Worm (Caenorhabditis elegans) whole organism, late embryonic: ENCODE data around the gene T04A8.7.

Experiments
- K02D7.2 ChIP-seq: sonication (generic microtip); optimal IDR thresholded peaks from 2 replicates; lab custom pipeline; 2017; ENCODE audit warnings: mild to moderate bottlenecking, missing genetic modification characterization, missing compliant biosample characterization
- T23F11.4 ChIP-seq: fragments of 200-800 bp; sonication (Bioruptor generic); optimal IDR thresholded peaks from 2 replicates; lab custom pipeline; 2018; ENCODE audit warnings: mild to moderate bottlenecking, missing genetic modification characterization, missing compliant biosample characterization
- Y22D7AL.16 ChIP-seq: sonication (generic microtip); optimal IDR thresholded peaks from 2 replicates; lab custom pipeline; 2016; ENCODE audit warnings: missing genetic modification characterization, missing compliant biosample characterization
- ama-1 ChIP-seq: fragments of 150-350 bp; optimal IDR thresholded peaks from 2 replicates; lab custom pipeline; 2014
- ceh-18 ChIP-seq: sonication (generic microtip); optimal IDR thresholded peaks from 2 replicates; lab custom pipeline; 2016; ENCODE audit warnings: missing genetic modification characterization, missing compliant biosample characterization
- ceh-19 ChIP-seq: fragments of 200-800 bp; sonication (Bioruptor generic); optimal IDR thresholded peaks from 2 replicates; lab custom pipeline; 2018; ENCODE audit warnings: mild to moderate bottlenecking, missing genetic modification characterization, missing compliant biosample characterization
- ceh-24 ChIP-seq: sonication (generic microtip); optimal IDR thresholded peaks from 2 replicates; lab custom pipeline; 2016; ENCODE audit warnings: mild to moderate bottlenecking, missing genetic modification characterization, missing compliant biosample characterization
- ceh-34 ChIP-seq: sonication (generic microtip); optimal IDR thresholded peaks from 2 replicates; lab custom pipeline; 2016; ENCODE audit warnings: mild to moderate bottlenecking, missing genetic modification characterization, missing compliant biosample characterization
- ceh-9 ChIP-seq: sonication (generic microtip); optimal IDR thresholded peaks from 2 replicates; lab custom pipeline; 2016; ENCODE audit warnings: mild to moderate bottlenecking, missing genetic modification characterization, inconsistent platforms, missing compliant biosample characterization
- dmd-4 ChIP-seq: sonication (generic microtip); optimal IDR thresholded peaks from 2 replicates; lab custom pipeline; 2016; ENCODE audit warnings: borderline replicate concordance, missing genetic modification characterization, missing compliant biosample characterization
- elt-2 ChIP-seq: sonication (generic microtip); optimal IDR thresholded peaks from 2 replicates; lab custom pipeline; 2016; ENCODE audit warnings: missing genetic modification reagents, missing genetic modification characterization, missing compliant biosample characterization
- elt-4 ChIP-seq: sonication (generic microtip); optimal IDR thresholded peaks from 2 replicates; lab custom pipeline; 2016; ENCODE audit warnings: missing genetic modification characterization, missing compliant biosample characterization
- eyg-1 ChIP-seq: sonication (generic microtip); optimal IDR thresholded peaks from 2 replicates; lab custom pipeline; 2016; ENCODE audit warnings: missing genotype, missing genetic modification characterization, missing compliant biosample characterization
- fax-1 ChIP-seq: sonication (generic microtip); optimal IDR thresholded peaks from 2 replicates; lab custom pipeline; 2016; ENCODE audit warnings: missing genotype, missing genetic modification characterization, missing compliant biosample characterization
- gmeb-2 ChIP-seq: sonication (generic microtip); optimal IDR thresholded peaks from 2 replicates; lab custom pipeline; 2016; ENCODE audit warnings: missing genetic modification characterization, inconsistent platforms, missing compliant biosample characterization
- hlh-13 ChIP-seq: fragments of 200-800 bp; sonication (Bioruptor generic); optimal IDR thresholded peaks from 2 replicates; lab custom pipeline; 2018; ENCODE audit warnings: mild to moderate bottlenecking, missing genetic modification characterization, missing compliant biosample characterization
- hlh-30 ChIP-seq: sonication (generic microtip); optimal IDR thresholded peaks from 2 replicates; lab custom pipeline; 2017; ENCODE audit warnings: antibody characterized with exemption, missing genetic modification characterization, missing compliant biosample characterization; ENCODE audit not compliant: insufficient read depth
- hlh-6 ChIP-seq: sonication (generic microtip); optimal IDR thresholded peaks from 2 replicates; lab custom pipeline; 2016; ENCODE audit warnings: missing genotype, missing genetic modification characterization, missing compliant biosample characterization
- lin-11 ChIP-seq: fragments of 200-800 bp; sonication (Bioruptor generic); optimal IDR thresholded peaks from 2 replicates; lab custom pipeline; 2018; ENCODE audit warnings: mild to moderate bottlenecking, missing genetic modification characterization, missing compliant biosample characterization
- madf-2 ChIP-seq: sonication (generic microtip); optimal IDR thresholded peaks from 2 replicates; lab custom pipeline; 2017; ENCODE audit warnings: missing genetic modification characterization, missing compliant biosample characterization
- nfya-1 ChIP-seq: sonication (generic microtip); optimal IDR thresholded peaks from 2 replicates; lab custom pipeline; 2017; ENCODE audit warnings: missing genetic modification characterization, mild to moderate bottlenecking, missing compliant biosample characterization, antibody characterized with exemption, moderate library complexity
- npax-4 ChIP-seq: sonication (generic microtip); optimal IDR thresholded peaks from 2 replicates; lab custom pipeline; 2016; ENCODE audit warnings: missing genetic modification characterization, missing compliant biosample characterization
- odd-2 ChIP-seq: sonication (generic microtip); optimal IDR thresholded peaks from 2 replicates; lab custom pipeline; 2017; ENCODE audit warnings: antibody characterized with exemption, mild to moderate bottlenecking, missing genetic modification characterization, missing compliant biosample characterization
- pat-9 ChIP-seq: fragments of 200-800 bp; sonication (Bioruptor generic); optimal IDR thresholded peaks from 2 replicates; lab custom pipeline; 2018; ENCODE audit warnings: mild to moderate bottlenecking, missing genetic modification characterization, moderate library complexity, missing compliant biosample characterization
- pha-4 ChIP-seq: fragments of 150-350 bp; optimal IDR thresholded peaks from 2 replicates; lab custom pipeline; 2018; ENCODE audit warnings: missing biosample characterization, missing genetic modification reagents, missing genetic modification characterization
- pqm-1 ChIP-seq: sonication (generic microtip); optimal IDR thresholded peaks from 2 replicates; lab custom pipeline; 2016; ENCODE audit warnings: missing genetic modification characterization, missing compliant biosample characterization
- pros-1 ChIP-seq: fragments of 150-350 bp; optimal IDR thresholded peaks from 2 replicates; lab custom pipeline; 2014; ENCODE audit warnings: missing biosample characterization, missing genetic modification reagents, missing genetic modification characterization
- ref-2 ChIP-seq: sonication (generic microtip); optimal IDR thresholded peaks from 2 replicates; lab custom pipeline; 2016; ENCODE audit warnings: missing genetic modification characterization, missing compliant biosample characterization
- sdc-2 ChIP-seq: sonication (generic microtip); optimal IDR thresholded peaks from 2 replicates; lab custom pipeline; 2016; ENCODE audit warnings: missing genotype, missing genetic modification characterization, missing compliant biosample characterization
- sox-2 ChIP-seq: fragments of 200-800 bp; sonication (Bioruptor generic); IDR thresholded peaks from 2 replicates; pipeline ENCODE4 v1.3.6; 2022; ENCODE audit warnings: missing genetic modification reagents, missing genetic modification characterization, missing compliant biosample characterization
- sox-4 ChIP-seq: sonication (generic microtip); optimal IDR thresholded peaks from 2 replicates; lab custom pipeline; 2017; ENCODE audit warnings: mild to moderate bottlenecking, missing genetic modification characterization, inconsistent platforms, missing compliant biosample characterization
- syd-9 ChIP-seq: sonication (generic microtip); optimal IDR thresholded peaks from 2 replicates; lab custom pipeline; 2016; ENCODE audit warnings: mild to moderate bottlenecking, missing genetic modification characterization, moderate library complexity, missing compliant biosample characterization
- tbx-2 ChIP-seq: sonication (generic microtip); optimal IDR thresholded peaks from 2 replicates; lab custom pipeline; 2016; ENCODE audit warnings: missing genetic modification characterization, missing compliant biosample characterization
- tbx-7 ChIP-seq: sonication (generic microtip); optimal IDR thresholded peaks from 2 replicates; lab custom pipeline; 2016; ENCODE audit warnings: missing genotype, missing genetic modification characterization, missing compliant biosample characterization
- ttx-3 ChIP-seq: sonication (generic microtip); optimal IDR thresholded peaks from 2 replicates; lab custom pipeline; 2016; ENCODE audit warnings: missing genetic modification reagents, missing genetic modification characterization, missing compliant biosample characterization
- unc-55 ChIP-seq: sonication (generic microtip); optimal IDR thresholded peaks from 2 replicates; lab custom pipeline; 2017; ENCODE audit warnings: missing biosample characterization, missing genetic modification reagents, missing genetic modification characterization
- ztf-16 ChIP-seq: sonication (generic microtip); optimal IDR thresholded peaks from 2 replicates; lab custom pipeline; 2017; ENCODE audit warnings: missing genetic modification characterization, missing compliant biosample characterization

Gene T04A8.7

DNA sequence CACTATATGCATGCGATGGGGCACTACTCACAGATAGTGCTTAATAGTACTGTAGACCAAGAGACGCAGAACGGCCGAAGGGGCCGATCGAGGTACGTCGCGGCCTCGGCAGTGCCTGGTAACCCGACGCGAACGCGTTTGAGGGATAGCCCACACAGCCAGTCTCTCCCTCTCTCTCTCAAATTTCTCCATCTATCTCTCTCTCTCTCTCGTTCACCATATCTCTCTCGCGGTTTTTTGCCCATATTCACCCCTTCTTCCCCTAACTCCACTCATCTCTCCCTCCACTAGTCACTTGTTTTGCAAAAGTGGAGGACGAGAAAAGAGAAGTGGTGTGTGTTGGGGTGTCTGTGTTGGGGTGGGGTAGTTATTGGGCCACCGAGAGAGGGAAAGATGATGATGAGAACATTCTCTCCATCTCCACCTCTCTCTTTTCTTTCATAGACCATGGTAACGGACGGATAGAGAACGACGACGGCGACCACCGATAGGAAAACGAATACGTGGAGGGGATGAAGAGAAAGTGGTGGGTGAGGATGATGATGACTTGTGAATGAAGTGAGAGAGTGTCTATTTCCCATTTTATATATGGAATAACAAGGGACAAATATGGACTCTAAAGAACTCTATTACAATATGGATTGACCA lies 28.3 kb upstream of the T04A8.7 start (continued):
- TF ChIP-seq ztf-16 (tag; lab: Kevin White, UChicago) (no peak), syd-9 (tag; lab: Kevin White, UChicago) (peak; percentile 34), ama-1 (lab: Kevin White, UChicago) (no peak), lin-11 (tag; lab: Kevin White, UChicago) (no peak), Y22D7AL.16 (no peak), odd-2 (tag; lab: Kevin White, UChicago) (no peak), ref-2 (tag; lab: Kevin White, UChicago) (peak; percentile 63), ceh-19 (GFP tag; lab: Kevin White, UChicago) (peak; percentile 71), ceh-34 (tag; lab: Kevin White, UChicago) (peak; percentile 92), sdc-2 (tag; lab: Kevin White, UChicago) (peak; percentile 48), tbx-7 (tag; lab: Kevin White, UChicago) (no peak), dmd-4 (tag; lab: Kevin White, UChicago) (peak; percentile 43), npax-4 (no peak), hlh-13 (GFP tag; lab: Kevin White, UChicago) (no peak), unc-55 (peak; percentile 48), eyg-1 (tag; lab: Kevin White, UChicago) (peak; percentile 8)

- TF ChIP-seq T23F11.4 (GFP tag; lab: Kevin White, UChicago): peak; percentile 7
- no peak for TF ChIP-seq dmd-4 (tag; lab: Kevin White, UChicago)
- TF ChIP-seq hlh-13 (GFP tag; lab: Kevin White, UChicago): no peak
- peak; percentile 35 for TF ChIP-seq elt-2 (tag; lab: Kevin White, UChicago)
- TF ChIP-seq tbx-2 (tag; lab: Kevin White, UChicago): no peak
Measured at ce11 chrIII:4668073-4668472, 27.1 kb upstream of the T04A8.7 start.

- TF ChIP-seq pha-4 (tag; lab: Kevin White, UChicago): no peak
- no peak for TF ChIP-seq pros-1
- TF ChIP-seq ttx-3 (tag; lab: Kevin White, UChicago): no peak
- TF ChIP-seq eyg-1 (tag; lab: Kevin White, UChicago): no peak
Measured at ce11 chrIII:4671491-4671890, 23.7 kb upstream of the T04A8.7 start, which contains the start of gene T23F11.11. Gene T23F11.11 (minus strand): TSS chrIII:4671591.

- TF ChIP-seq ceh-24 (tag; lab: Kevin White, UChicago) (no peak), pat-9 (no peak), madf-2 (tag; lab: Kevin White, UChicago) (no peak), fax-1 (no peak), sox-2 (GFP tag; lab: Robert Waterston, UW) (no peak), gmeb-2 (tag; lab: Kevin White, UChicago) (no peak), pqm-1 (tag; lab: Kevin White, UChicago) (no peak), sox-4 (tag; lab: Kevin White, UChicago) (no peak), npax-4 (no peak), elt-4 (no peak), ceh-9 (no peak), hlh-30 (no peak), ttx-3 (tag; lab: Kevin White, UChicago) (no peak), K02D7.2 (tag; lab: Kevin White, UChicago) (no peak), ceh-18 (tag; lab: Kevin White, UChicago) (no peak), hlh-6 (tag; lab: Kevin White, UChicago) (no peak), nfya-1 (no peak)
- TF ChIP-seq, all 69 proteins: peak for 0
Measured at ce11 chrIII:4671949-4672348, 23.2 kb upstream of the T04A8.7 start, which contains the start of gene srg-13. Gene srg-13 (plus strand): TSS chrIII:4672249.
